Fruit fly (Drosophila melanogaster): Measurements from ENCODE around the gene ORMDL.

DNA sequence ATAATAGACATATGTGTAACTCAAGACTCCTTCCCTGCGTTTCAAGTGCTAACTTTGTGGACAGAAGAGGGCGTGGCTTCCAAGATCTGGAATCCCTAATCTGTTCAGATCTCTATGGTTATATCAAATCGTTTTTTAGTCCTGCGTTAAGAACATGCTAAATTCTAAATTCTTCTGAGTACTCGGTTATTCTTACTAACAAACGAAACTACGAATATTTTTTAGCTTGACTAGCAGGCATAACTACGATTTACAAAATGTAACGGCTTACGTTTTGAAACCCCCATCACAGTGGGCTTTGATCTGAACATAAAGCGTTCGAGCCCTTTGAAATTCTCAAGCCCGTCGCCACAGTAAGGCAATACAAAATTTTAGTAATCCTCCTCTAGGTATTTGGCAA, 4.0 kb downstream of the ORMDL start, which contains the start of gene CG32445:
- TF ChIP-seq tai (GFP tag; optimal IDR thresholded peaks at IDR 0.05) (no peak), rgr (GFP tag; optimal IDR thresholded peaks at IDR 0.05) (no peak), h (GFP tag; optimal IDR thresholded peaks at IDR 0.05) (no peak), pan (optimal IDR thresholded peaks at IDR 0.05) (no peak), dmrt93B (GFP tag; optimal IDR thresholded peaks at IDR 0.05) (no peak), lola (GFP tag; optimal IDR thresholded peaks at IDR 0.05) (no peak), OdsH (GFP tag; optimal IDR thresholded peaks at IDR 0.05) (no peak), Hnf4 (GFP tag; optimal IDR thresholded peaks at IDR 0.05) (no peak), Myc (optimal IDR thresholded peaks at IDR 0.05) (no peak), psq (GFP tag; optimal IDR thresholded peaks at IDR 0.05) (no peak), Jra (GFP tag; optimal IDR thresholded peaks at IDR 0.05) (no peak), usp (GFP tag; optimal IDR thresholded peaks at IDR 0.05) (no peak)
